Worm (Caenorhabditis elegans): ENCODE data around the gene ins-31.

Gene ins-31

ce11 chrII:3113289-3113688 lies 13.6 kb upstream of the ins-31 start:
- no peak for TF ChIP-seq ZK546.5 (tag; optimal IDR thresholded peaks at IDR 0.05)
- no peak for TF ChIP-seq ztf-11 (tag; optimal IDR thresholded peaks at IDR 0.05)
- TF ChIP-seq Y75B8A.6 (GFP tag; IDR thresholded peaks at IDR 0.05) = no peak
- no peak; the same call in 1 of the 2 replicates for TF ChIP-seq lin-38 (GFP tag; IDR thresholded peaks at IDR 0.05)
- no peak for TF ChIP-seq daf-12 (tag; optimal IDR thresholded peaks at IDR 0.05)
- no peak for TF ChIP-seq jun-1 (tag; optimal IDR thresholded peaks at IDR 0.05)
- no peak for TF ChIP-seq tag-97 (GFP tag; IDR thresholded peaks at IDR 0.05)
- TF ChIP-seq hlh-30 (tag; optimal IDR thresholded peaks at IDR 0.05; ENCODE audit: insufficient read depth) = no peak
- no peak for TF ChIP-seq ama-1 (optimal IDR thresholded peaks at IDR 0.05)
- no peak for TF ChIP-seq dmd-6 (GFP tag; IDR thresholded peaks at IDR 0.05)
- TF ChIP-seq mxl-2 (GFP tag; conservative IDR thresholded peaks at IDR 0.05) = no peak
- TF ChIP-seq lin-29 (GFP tag; IDR thresholded peaks at IDR 0.05) = no peak
- no peak for TF ChIP-seq unc-130 (GFP tag; optimal IDR thresholded peaks at IDR 0.05)
- TF ChIP-seq set-16 (GFP tag; IDR thresholded peaks at IDR 0.05) = peak; percentile 88
- TF ChIP-seq arid-1 (GFP tag; conservative IDR thresholded peaks at IDR 0.05) = no peak
- no peak for TF ChIP-seq saeg-2 (GFP tag; IDR thresholded peaks at IDR 0.05)
- no peak for TF ChIP-seq Y48G9A.11 (GFP tag; IDR thresholded peaks at IDR 0.05)
- no peak for TF ChIP-seq ZK337.2 (GFP tag; IDR thresholded peaks at IDR 0.05)
- no peak for TF ChIP-seq attf-4 (tag; optimal IDR thresholded peaks at IDR 0.05)
- no peak for TF ChIP-seq nhr-11 (tag; optimal IDR thresholded peaks at IDR 0.05)
- peak; percentile 22; the same call in 1 of the 2 replicates for TF ChIP-seq pha-4 (GFP tag; IDR thresholded peaks at IDR 0.05)
- no peak for TF ChIP-seq pha-4 (tag; optimal IDR thresholded peaks at IDR 0.05)
- no peak for TF ChIP-seq lin-15B (tag; optimal IDR thresholded peaks at IDR 0.05)
- TF ChIP-seq snpc-4 (tag; optimal IDR thresholded peaks at IDR 0.05) = peak; percentile 53
- no peak for TF ChIP-seq nhr-77 (tag; optimal IDR thresholded peaks at IDR 0.05)

ce11 chrII:3113934-3114333 lies 12.9 kb upstream of the ins-31 start, which contains the start of gene clec-123:
Gene clec-123, plus strand, starts transcription at chrII:3114234.
- TF ChIP-seq nhr-77 (tag; optimal IDR thresholded peaks at IDR 0.05) (no peak), F37D6.2 (tag; optimal IDR thresholded peaks at IDR 0.05) (no peak), jun-1 (tag; optimal IDR thresholded peaks at IDR 0.05) (no peak), D1046.2 (GFP tag; IDR thresholded peaks at IDR 0.05) (no peak), ceh-32 (tag; optimal IDR thresholded peaks at IDR 0.05; ENCODE audit: poor library complexity) (no peak), lin-39 (tag; optimal IDR thresholded peaks at IDR 0.05) (no peak), pqm-1 (tag; optimal IDR thresholded peaks at IDR 0.05) (no peak), unc-39 (tag; optimal IDR thresholded peaks at IDR 0.05) (no peak), rbr-2 (tag; optimal IDR thresholded peaks at IDR 0.05) (no peak), arid-1 (GFP tag; conservative IDR thresholded peaks at IDR 0.05) (no peak), madf-5 (GFP tag; IDR thresholded peaks at IDR 0.05) (no peak), ZK337.2 (GFP tag; IDR thresholded peaks at IDR 0.05) (no peak), mdl-1 (tag; optimal IDR thresholded peaks at IDR 0.05) (no peak), dve-1 (tag; optimal IDR thresholded peaks at IDR 0.05; ENCODE audit: insufficient read depth) (no peak)

ce11 chrII:3117471-3117870 lies 9.4 kb upstream of the ins-31 start, which contains the start of gene T10D4.7:
Gene T10D4.7, plus strand, starts transcription at chrII:3117771.
- TF ChIP-seq F49E8.2 (tag; optimal IDR thresholded peaks at IDR 0.05; ENCODE audit: borderline replicate concordance) (no peak), T26A8.4 (GFP tag; IDR thresholded peaks at IDR 0.05) (no peak), ztf-11 (tag; optimal IDR thresholded peaks at IDR 0.05) (no peak), fkh-10 (GFP tag; optimal IDR thresholded peaks at IDR 0.05) (no peak), pqm-1 (tag; optimal IDR thresholded peaks at IDR 0.05) (no peak), nhr-48 (tag; optimal IDR thresholded peaks at IDR 0.05) (no peak), daf-16 (GFP tag; optimal IDR thresholded peaks at IDR 0.05) (no peak), daf-16 (tag; optimal IDR thresholded peaks at IDR 0.05) (no peak), snpc-4 (tag; optimal IDR thresholded peaks at IDR 0.05) (no peak), ceh-32 (tag; optimal IDR thresholded peaks at IDR 0.05; ENCODE audit: poor library complexity) (no peak), lin-15B (tag; optimal IDR thresholded peaks at IDR 0.05) (no peak), dmd-6 (GFP tag; IDR thresholded peaks at IDR 0.05) (no peak), nhr-25 (tag; optimal IDR thresholded peaks at IDR 0.05; ENCODE audit: borderline replicate concordance, insufficient read depth) (no peak), Y105C5A.15 (GFP tag; IDR thresholded peaks at IDR 0.05) (no peak), php-3 (GFP tag; IDR thresholded peaks at IDR 0.05) (no peak), zag-1 (tag; optimal IDR thresholded peaks at IDR 0.05) (no peak), lir-3 (tag; optimal IDR thresholded peaks at IDR 0.05) (no peak), dve-1 (tag; optimal IDR thresholded peaks at IDR 0.05; ENCODE audit: insufficient read depth) (no peak), Y48G9A.11 (GFP tag; IDR thresholded peaks at IDR 0.05) (no peak)
